Worm (Caenorhabditis elegans) whole organism, mixed stage, embryonic: ENCODE results near the gene hint-3.

ENCODE experiments used
- M03D4.4 ChIP-seq: sonication (generic microtip); optimal IDR thresholded peaks from 2 replicates; lab custom pipeline; 2017; ENCODE audit warnings: mild to moderate bottlenecking, missing genetic modification characterization, missing compliant biosample characterization
- ces-1 ChIP-seq: fragments of 150-350 bp; optimal IDR thresholded peaks from 2 replicates; lab custom pipeline; 2014; ENCODE audit warnings: missing biosample characterization, missing genetic modification reagents, missing genetic modification characterization
- lsy-2 ChIP-seq: fragments of 150-350 bp; optimal IDR thresholded peaks from 2 replicates; lab custom pipeline; 2014; ENCODE audit warnings: missing biosample characterization, missing genetic modification characterization
- nhr-28 ChIP-seq: fragments of 150-350 bp; optimal IDR thresholded peaks from 2 replicates; lab custom pipeline; 2014; ENCODE audit warnings: missing biosample characterization, missing genetic modification characterization
- nhr-76 ChIP-seq: sonication (generic microtip); optimal IDR thresholded peaks from 2 replicates; lab custom pipeline; 2017; ENCODE audit warnings: missing biosample characterization, missing genetic modification characterization
- snpc-4 ChIP-seq: fragments of 150-350 bp; optimal IDR thresholded peaks from 2 replicates; lab custom pipeline; 2014; ENCODE audit warnings: missing biosample characterization, missing genetic modification characterization
- unc-62 ChIP-seq: fragments of 150-350 bp; optimal IDR thresholded peaks from 2 replicates; lab custom pipeline; 2014; ENCODE audit warnings: missing biosample characterization, missing genetic modification reagents, missing genetic modification characterization
- ztf-11 ChIP-seq: fragments of 150-350 bp; optimal IDR thresholded peaks from 2 replicates; lab custom pipeline; 2014; ENCODE audit warnings: missing biosample characterization, missing genetic modification characterization

ce11 chrV:7737710-7738109 lies 22.6 kb upstream of the hint-3 start, which contains the start of gene srr-9:
- TF ChIP-seq nhr-76 (tag; lab: Kevin White, UChicago) (no peak), ztf-11 (tag; lab: Kevin White, UChicago) (no peak), snpc-4 (tag; lab: Kevin White, UChicago) (no peak), ces-1 (GFP tag; lab: Kevin White, UChicago) (no peak), M03D4.4 (tag; lab: Kevin White, UChicago) (no peak), unc-62 (GFP tag; lab: Kevin White, UChicago) (no peak), lsy-2 (tag; lab: Kevin White, UChicago) (no peak), nhr-28 (tag; lab: Kevin White, UChicago) (no peak)
